Fruit fly (Drosophila melanogaster): ENCODE measurements around the gene Pits.

dm6 chrX:12611536-12612458 lies 28.8 kb upstream of the Pits start, which contains the start of the genes CG1463 and Fpgs1:
- TF ChIP-seq h (GFP tag; optimal IDR thresholded peaks at IDR 0.05) (no peak), jim (GFP tag; optimal IDR thresholded peaks at IDR 0.05) (no peak), Myc (optimal IDR thresholded peaks at IDR 0.05) (peak; percentile 99), CG9705 (GFP tag; optimal IDR thresholded peaks at IDR 0.05) (peak; percentile 31), Sp1 (GFP tag; optimal IDR thresholded peaks at IDR 0.05) (no peak)
